Fruit fly (Drosophila melanogaster): ENCODE data around the gene CG17129.

The CG17129 gene

DNA sequence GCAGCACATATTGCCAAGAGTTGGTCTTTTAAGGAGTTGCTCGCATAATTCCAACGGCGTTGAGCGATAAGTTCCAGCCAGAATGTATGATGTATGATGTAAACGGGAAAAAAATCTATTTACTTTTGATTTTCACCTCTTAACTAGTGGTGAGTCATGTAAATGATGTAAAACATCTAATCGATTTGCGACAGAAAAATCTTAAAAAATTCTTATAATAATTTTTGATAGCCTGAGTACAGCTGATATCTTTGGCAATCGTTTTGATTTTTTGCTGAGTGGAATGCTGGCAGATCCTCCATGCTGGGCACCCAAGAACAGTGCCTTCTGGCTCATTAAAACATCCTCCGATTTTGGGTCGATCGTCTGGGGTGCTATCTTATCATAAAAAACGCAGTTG is 13.6 kb downstream of the CG17129 start:
- no peak for TF ChIP-seq CG15073 (GFP tag; optimal IDR thresholded peaks at IDR 0.05)
- TF ChIP-seq Rx (GFP tag; IDR thresholded peaks at IDR 0.05) = no peak
- TF ChIP-seq YL-1 (GFP tag; optimal IDR thresholded peaks at IDR 0.05) = no peak
- TF ChIP-seq fd64A (GFP tag; optimal IDR thresholded peaks at IDR 0.05) = no peak
- TF ChIP-seq CG5953 (GFP tag; IDR thresholded peaks at IDR 0.05) = no peak
- TF ChIP-seq stwl (tag; optimal IDR thresholded peaks at IDR 0.05) = no peak
- no peak for TF ChIP-seq CG11723 (GFP tag; optimal IDR thresholded peaks at IDR 0.05)
- no peak for TF ChIP-seq lilli (GFP tag; optimal IDR thresholded peaks at IDR 0.05)
- no peak for TF ChIP-seq ERR (GFP tag; optimal IDR thresholded peaks at IDR 0.05)
- no peak for TF ChIP-seq CG17612 (GFP tag; IDR thresholded peaks at IDR 0.05)
- TF ChIP-seq ac (GFP tag; optimal IDR thresholded peaks at IDR 0.05) = no peak
- no peak for TF ChIP-seq ATbp (GFP tag; optimal IDR thresholded peaks at IDR 0.05)
- no peak for TF ChIP-seq CG4282 (GFP tag; optimal IDR thresholded peaks at IDR 0.05)
- no peak for TF ChIP-seq CG10209 (GFP tag; optimal IDR thresholded peaks at IDR 0.05)
- no peak for TF ChIP-seq CG3726 (GFP tag; IDR thresholded peaks at IDR 0.05)
- no peak for TF ChIP-seq CG15011 (GFP tag; optimal IDR thresholded peaks at IDR 0.05)
- TF ChIP-seq dimm (GFP tag; IDR thresholded peaks at IDR 0.05) = no peak
- TF ChIP-seq Dip3 (GFP tag; optimal IDR thresholded peaks at IDR 0.05) = no peak
- TF ChIP-seq prd (optimal IDR thresholded peaks at IDR 0.05) = no peak
- TF ChIP-seq prd (GFP tag; IDR thresholded peaks at IDR 0.05) = no peak
- no peak for TF ChIP-seq CG2678 (tag; optimal IDR thresholded peaks at IDR 0.05)

DNA sequence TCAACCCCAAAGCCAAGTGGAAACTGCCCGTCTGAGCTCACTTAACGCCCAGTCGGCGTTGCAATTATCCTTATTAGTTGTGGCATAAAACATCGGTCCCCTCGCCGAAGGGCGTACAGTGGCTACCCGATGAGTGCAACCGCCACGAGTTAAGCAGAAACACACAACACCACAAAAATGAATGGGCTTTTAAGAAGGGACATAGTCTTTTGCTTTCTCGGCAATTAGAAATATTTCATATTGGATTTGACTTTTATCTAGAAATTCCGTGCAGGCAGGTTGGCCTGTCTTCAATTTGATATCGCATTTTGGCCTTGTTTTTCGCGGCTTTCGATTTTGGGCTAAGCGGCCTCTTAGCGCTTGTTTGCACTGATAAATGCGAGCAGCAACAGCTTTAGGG is 16.2 kb downstream of the CG17129 start:
- no peak for TF ChIP-seq CG14441 (GFP tag; IDR thresholded peaks at IDR 0.05)
- TF ChIP-seq usp (GFP tag; optimal IDR thresholded peaks at IDR 0.05) = no peak
- peak; percentile 50 for TF ChIP-seq Ets65A (GFP tag)
- no peak for TF ChIP-seq Ada2b (GFP tag; IDR thresholded peaks at IDR 0.05)
- no peak for TF ChIP-seq CG13775 (GFP tag; optimal IDR thresholded peaks at IDR 0.05)
- TF ChIP-seq Dad (GFP tag; optimal IDR thresholded peaks at IDR 0.05) = no peak
- no peak for TF ChIP-seq CG17912 (GFP tag; optimal IDR thresholded peaks at IDR 0.05)
- TF ChIP-seq Kr (GFP tag; optimal IDR thresholded peaks at IDR 0.05) = no peak
- TF ChIP-seq twi (tag; optimal IDR thresholded peaks at IDR 0.05) = no peak
- TF ChIP-seq CG8281 (tag; optimal IDR thresholded peaks at IDR 0.05) = no peak
- no peak for TF ChIP-seq CG1647 (GFP tag; optimal IDR thresholded peaks at IDR 0.05)
- 0 out of 2 replicates have a peak, but pooled peaks have one; percentile 5 for TF ChIP-seq slbo (GFP tag; IDR thresholded peaks at IDR 0.05)
- no peak for TF ChIP-seq CG14965 (GFP tag; optimal IDR thresholded peaks at IDR 0.05; ENCODE audit: borderline replicate concordance)
- no peak for TF ChIP-seq dan (GFP tag; IDR thresholded peaks at IDR 0.05)
- no peak for TF ChIP-seq Doc3 (GFP tag; IDR thresholded peaks at IDR 0.05; ENCODE audit: partially characterized antibody)
- no peak for TF ChIP-seq cg (GFP tag; optimal IDR thresholded peaks at IDR 0.05)
- peak; percentile 25 for TF ChIP-seq sens (GFP tag)
- TF ChIP-seq vfl (GFP tag; optimal IDR thresholded peaks at IDR 0.05) = no peak
- no peak for TF ChIP-seq prd (optimal IDR thresholded peaks at IDR 0.05)
- peak; percentile 51; the same call in 1 of the 3 replicates for TF ChIP-seq prd (GFP tag; IDR thresholded peaks at IDR 0.05)
- peak; percentile 30 for TF ChIP-seq grau (tag; optimal IDR thresholded peaks at IDR 0.05)
- TF ChIP-seq trem (tag; optimal IDR thresholded peaks at IDR 0.05) = no peak
- TF ChIP-seq Hr3 (GFP tag; optimal IDR thresholded peaks at IDR 0.05) = no peak
- no peak for TF ChIP-seq NC2α (GFP tag; optimal IDR thresholded peaks at IDR 0.05)
- TF ChIP-seq H15 (GFP tag; IDR thresholded peaks at IDR 0.05) = 0 out of 3 replicates have a peak, but pooled peaks have one; percentile 24
- no peak for TF ChIP-seq dm (GFP tag; optimal IDR thresholded peaks at IDR 0.05)
- no peak for TF ChIP-seq HLH3B (GFP tag; IDR thresholded peaks at IDR 0.05)
- TF ChIP-seq CG42726 (GFP tag; IDR thresholded peaks at IDR 0.05; ENCODE audit: partially characterized antibody) = no peak
- TF ChIP-seq Jarid2 (GFP tag; optimal IDR thresholded peaks at IDR 0.05) = no peak
- no peak for TF ChIP-seq CG10274 (GFP tag; optimal IDR thresholded peaks at IDR 0.05)
- TF ChIP-seq lilli (GFP tag; optimal IDR thresholded peaks at IDR 0.05) = no peak
- peak; percentile 1 for TF ChIP-seq nom (GFP tag; optimal IDR thresholded peaks at IDR 0.05)
- TF ChIP-seq scrt (GFP tag; optimal IDR thresholded peaks at IDR 0.05) = no peak
- TF ChIP-seq CG3281 (GFP tag; optimal IDR thresholded peaks at IDR 0.05) = no peak
